Worm (Caenorhabditis elegans) whole organism, young adult: Measurements from ENCODE around the gene dat-1.

Experiments
- B0261.1 ChIP-seq: sonication (generic microtip); optimal IDR thresholded peaks from 2 replicates; lab custom pipeline; 2016; ENCODE audit warnings: mild to moderate bottlenecking, missing genetic modification characterization, moderate library complexity, missing compliant biosample characterization
- F33H1.4 ChIP-seq: fragments of 200-800 bp; sonication (Bioruptor generic); IDR thresholded peaks from 2 replicates; pipeline ENCODE4 v1.3.6; 2022; ENCODE audit warnings: missing genetic modification reagents, missing genetic modification characterization, missing compliant biosample characterization
- F39B2.1 ChIP-seq: fragments of 200-800 bp; sonication (Bioruptor generic); IDR thresholded peaks from 2 replicates; pipeline ENCODE4 v1.3.6; 2022; ENCODE audit warnings: missing genetic modification reagents, missing genetic modification characterization, missing compliant biosample characterization
- K12H6.12 ChIP-seq: fragments of 200-800 bp; sonication (Bioruptor generic); optimal IDR thresholded peaks from 2 replicates; lab custom pipeline; 2018; ENCODE audit warnings: mild to moderate bottlenecking, missing genetic modification characterization, missing compliant biosample characterization
- Y95B8A.8 ChIP-seq: fragments of 200-800 bp; sonication (Bioruptor generic); IDR thresholded peaks from 2 replicates; pipeline ENCODE4 v1.3.6; 2022; ENCODE audit warnings: missing genetic modification reagents, missing genetic modification characterization, missing compliant biosample characterization
- atf-7 ChIP-seq: sonication (generic microtip); optimal IDR thresholded peaks from 2 replicates; lab custom pipeline; 2017; ENCODE audit warnings: mild to moderate bottlenecking, missing genetic modification characterization, missing compliant biosample characterization
- cebp-1 ChIP-seq, 2 experiments: fragments of 200-800 bp in 1 of 2; sonication (Bioruptor generic) in 1 of 2; sonication (generic microtip) in 1 of 2; IDR thresholded peaks in 1 of 2; optimal IDR thresholded peaks in 1 of 2; 2 replicates each; pipeline versions ENCODE4 v1.3.6 to Lab custom; 2017 to 2022; ENCODE audit warnings: missing compliant biosample characterization in 2 of 2, missing genetic modification characterization in 2 of 2, mild to moderate bottlenecking in 1 of 2, missing genetic modification reagents in 1 of 2, moderate library complexity in 1 of 2
- ceh-27 ChIP-seq: fragments of 200-800 bp; sonication (Bioruptor generic); optimal IDR thresholded peaks from 2 replicates; lab custom pipeline; 2018; ENCODE audit warnings: mild to moderate bottlenecking, missing genetic modification characterization, moderate library complexity, missing compliant biosample characterization
- ceh-40 ChIP-seq: fragments of 200-800 bp; sonication (Bioruptor generic); IDR thresholded peaks from 2 replicates; pipeline ENCODE4 v1.3.6; 2022; ENCODE audit warnings: missing genetic modification characterization, missing compliant biosample characterization
- hmg-1.2 ChIP-seq: fragments of 200-800 bp; sonication (Bioruptor generic); IDR thresholded peaks from 2 replicates; pipeline ENCODE4 v1.3.6; 2022; ENCODE audit warnings: missing genetic modification reagents, missing genetic modification characterization, missing compliant biosample characterization
- lin-40 ChIP-seq: sonication (generic microtip); optimal IDR thresholded peaks from 2 replicates; lab custom pipeline; 2016; ENCODE audit warnings: missing genetic modification characterization, mild to moderate bottlenecking, missing compliant biosample characterization, missing genotype, missing genetic modification reagents
- lir-1 ChIP-seq: fragments of 200-800 bp; sonication (Bioruptor generic); conservative IDR thresholded peaks from 2 replicates; pipeline ENCODE4 v1.3.6; 2022; ENCODE audit warnings: missing genetic modification reagents, missing genetic modification characterization, missing compliant biosample characterization
- mcd-1 ChIP-seq: fragments of 200-800 bp; sonication (Bioruptor generic); IDR thresholded peaks from 2 replicates; pipeline ENCODE4 v1.3.6; 2022; ENCODE audit warnings: missing genetic modification reagents, missing genetic modification characterization, missing compliant biosample characterization
- mel-28 ChIP-seq: sonication (generic microtip); optimal IDR thresholded peaks from 2 replicates; lab custom pipeline; 2016; ENCODE audit warnings: borderline replicate concordance, mild to moderate bottlenecking, missing genetic modification characterization, missing compliant biosample characterization
- nfya-2 ChIP-seq: fragments of 200-800 bp; sonication (Bioruptor generic); IDR thresholded peaks from 2 replicates; pipeline ENCODE4 v1.3.6; 2022; ENCODE audit warnings: missing genetic modification reagents, missing genetic modification characterization, missing compliant biosample characterization
- nhr-27 ChIP-seq: fragments of 200-800 bp; sonication (Bioruptor generic); optimal IDR thresholded peaks from 2 replicates; lab custom pipeline; 2018; ENCODE audit warnings: mild to moderate bottlenecking, missing genetic modification characterization, moderate library complexity, missing compliant biosample characterization
- nhr-80 ChIP-seq: sonication (generic microtip); optimal IDR thresholded peaks from 2 replicates; lab custom pipeline; 2016; ENCODE audit warnings: missing genetic modification characterization, missing compliant biosample characterization
- nhr-90 ChIP-seq: sonication (generic microtip); optimal IDR thresholded peaks from 2 replicates; lab custom pipeline; 2016; ENCODE audit warnings: missing genotype, mild to moderate bottlenecking, missing genetic modification characterization, missing compliant biosample characterization
- rec-8 ChIP-seq, 2 experiments: sonication (generic microtip); optimal IDR thresholded peaks; 2 replicates each; lab custom pipeline; 2016; ENCODE audit warnings: mild to moderate bottlenecking in 2 of 2, missing genetic modification characterization in 2 of 2, missing genetic modification reagents in 2 of 2, missing genotype in 2 of 2, missing biosample characterization in 1 of 2, missing compliant biosample characterization in 1 of 2, moderate library complexity in 1 of 2
- snpc-1.3 ChIP-seq: sonication (generic microtip); optimal IDR thresholded peaks from 2 replicates; lab custom pipeline; 2017; ENCODE audit warnings: missing genetic modification characterization, mild to moderate bottlenecking, missing compliant biosample characterization, antibody characterized with exemption, moderate library complexity, missing genotype, missing genetic modification reagents; ENCODE audit not compliant: insufficient read depth
- snpc-4 ChIP-seq, 5 experiments: fragments of 150-350 bp in 1 of 5; sonication (generic microtip) in 4 of 5; optimal IDR thresholded peaks; 2 replicates each; lab custom pipeline; 2014 to 2018; ENCODE audit warnings: missing genetic modification characterization in 5 of 5, missing biosample characterization in 3 of 5, antibody characterized with exemption in 2 of 5, mild to moderate bottlenecking in 2 of 5, missing compliant biosample characterization in 2 of 5, missing genotype in 2 of 5, moderate library complexity in 2 of 5, missing genetic modification reagents in 1 of 5
- ztf-26 ChIP-seq: sonication (generic microtip); optimal IDR thresholded peaks from 2 replicates; lab custom pipeline; 2017; ENCODE audit warnings: missing genetic modification characterization, missing compliant biosample characterization

The dat-1 gene

ce11 chrIII:9250729-9251128, 8.0 kb downstream of the dat-1 start, which contains the start of gene T02C1.2 (continued):
- TF ChIP-seq ceh-40 (GFP tag; lab: Robert Waterston, UW) (no peak), mcd-1 (GFP tag; lab: Robert Waterston, UW) (no peak)
- TF ChIP-seq, all 124 proteins: peak for 0

- peak; percentile 69 for TF ChIP-seq nhr-80 (tag; lab: Kevin White, UChicago)
- TF ChIP-seq rec-8 (tag; optimal IDR thresholded peaks at IDR 0.05; lab: Kevin White, UChicago), result no peak
Measured at ce11 chrIII:9254988-9255387, 12.2 kb downstream of the dat-1 start.

- no peak for TF ChIP-seq F33H1.4 (GFP tag; lab: Robert Waterston, UW)
- TF ChIP-seq lir-1 (GFP tag; lab: Robert Waterston, UW), result no peak
- TF ChIP-seq nhr-80 (tag; lab: Kevin White, UChicago), result peak; percentile 79
- peak; percentile 39; the same call in 1 of the 2 replicates for TF ChIP-seq cebp-1 (GFP tag; IDR thresholded peaks at IDR 0.05; lab: Robert Waterston, UW)
- no peak for TF ChIP-seq cebp-1 (tag; optimal IDR thresholded peaks at IDR 0.05; lab: Kevin White, UChicago)
- TF ChIP-seq, all 124 proteins: peak for 2
Measured at ce11 chrIII:9255801-9256200, 13.0 kb downstream of the dat-1 start.

DNA sequence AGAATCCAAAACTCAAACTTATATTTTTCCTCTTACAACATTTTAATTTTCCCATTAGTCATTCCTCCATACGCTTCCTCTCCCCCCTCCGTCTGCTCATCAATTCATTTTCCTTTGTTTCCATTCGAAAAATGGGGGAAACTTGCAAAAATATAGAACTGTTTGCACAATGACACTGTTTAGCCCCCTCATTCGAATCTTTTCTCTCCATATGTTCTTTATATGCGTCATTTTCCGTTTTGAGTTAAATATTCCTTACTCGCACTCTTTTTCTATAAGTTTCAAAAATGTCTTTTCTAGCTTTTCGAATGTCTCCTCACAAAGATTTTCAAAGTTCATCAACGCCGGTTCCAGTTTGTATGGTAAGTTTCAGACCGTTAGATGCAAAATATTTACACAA, 14.2 kb downstream of the dat-1 start, which contains the start of gene M01A8.1:
TSS of gene M01A8.1 (plus strand) at position 301 of the 400 bp plus-strand sequence.
- TF ChIP-seq snpc-4 (GFP tag; optimal IDR thresholded peaks at IDR 0.05; lab: Kevin White, UChicago) (no peak), snpc-4 (tag; optimal IDR thresholded peaks at IDR 0.05; lab: Kevin White, UChicago) (no peak), mel-28 (tag; lab: Kevin White, UChicago) (no peak), atf-7 (tag; lab: Kevin White, UChicago) (no peak), nhr-90 (tag; lab: Kevin White, UChicago) (no peak), snpc-1.3 (no peak)

ce11 chrIII:9258510-9258909, 15.7 kb downstream of the dat-1 start:
- TF ChIP-seq nhr-27 (tag; lab: Kevin White, UChicago) (no peak), nhr-80 (tag; lab: Kevin White, UChicago) (peak; percentile 54)

DNA sequence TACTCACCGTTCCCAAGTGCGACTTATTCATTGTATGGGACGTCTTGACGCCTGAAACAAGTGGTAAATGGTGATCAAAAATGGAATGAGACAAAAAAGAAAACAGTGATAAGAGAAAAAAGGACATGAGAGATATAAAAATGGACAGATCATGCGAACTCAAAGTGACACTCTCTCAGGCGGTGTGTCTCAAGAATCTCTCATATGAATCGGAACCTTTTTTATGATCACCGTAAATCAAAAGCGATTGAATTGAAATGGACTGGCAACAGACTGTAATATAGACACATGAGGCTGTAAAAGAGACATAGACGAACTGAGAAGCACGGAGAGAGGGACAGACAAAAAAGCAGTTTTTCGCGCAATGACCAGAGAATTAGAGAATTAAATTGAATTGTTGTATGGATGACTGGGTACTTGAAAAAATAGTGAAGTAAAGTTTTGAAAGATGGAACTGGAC, 26.3 kb downstream of the dat-1 start, which contains the start of gene clip-1:
TSS of gene clip-1 (minus strand) at position 51 of the 460 bp plus-strand sequence.
- TF ChIP-seq K12H6.12 (tag; lab: Kevin White, UChicago), result no peak
- TF ChIP-seq hmg-1.2 (GFP tag; lab: Robert Waterston, UW), result peak; percentile 39; the same call in 1 of the 2 replicates
- no peak for TF ChIP-seq Y95B8A.8 (GFP tag; lab: Robert Waterston, UW)
- peak; percentile 27 for TF ChIP-seq ztf-26
- TF ChIP-seq lin-40 (tag; lab: Kevin White, UChicago), result peak; percentile 42
- TF ChIP-seq nfya-2 (GFP tag; lab: Robert Waterston, UW), result no peak
- TF ChIP-seq B0261.1 (tag; lab: Kevin White, UChicago), result no peak
- no peak for TF ChIP-seq F39B2.1 (GFP tag; lab: Robert Waterston, UW)
- peak; percentile 52 for TF ChIP-seq nhr-80 (tag; lab: Kevin White, UChicago)
- TF ChIP-seq cebp-1 (GFP tag; IDR thresholded peaks at IDR 0.05; lab: Robert Waterston, UW), result no peak
- peak; percentile 34 for TF ChIP-seq cebp-1 (tag; optimal IDR thresholded peaks at IDR 0.05; lab: Kevin White, UChicago)
- TF ChIP-seq, all 124 proteins: peak for 5

DNA sequence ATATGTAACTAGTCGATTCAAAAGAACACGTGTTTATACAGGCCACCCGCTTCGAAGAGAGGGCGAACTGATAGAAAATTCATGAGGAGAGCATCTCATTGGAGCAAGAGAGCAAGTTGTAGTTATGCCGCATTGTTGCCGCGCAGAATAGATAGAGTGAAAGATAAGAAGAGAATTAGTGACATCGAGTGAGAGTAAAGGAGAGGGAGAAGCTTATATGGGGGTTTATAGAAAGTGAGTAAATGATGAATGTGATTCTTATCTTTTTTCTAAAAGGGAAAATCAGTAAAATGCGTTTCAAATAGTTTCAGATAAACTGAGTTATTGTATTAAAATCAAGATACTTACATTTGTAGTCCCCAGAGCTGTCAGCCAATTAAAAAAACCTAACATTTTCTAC, 27.4 kb downstream of the dat-1 start:
- TF ChIP-seq ceh-27 (GFP tag; lab: Kevin White, UChicago) (no peak), nhr-80 (tag; lab: Kevin White, UChicago) (peak; percentile 29)
- TF ChIP-seq, all 124 proteins: peak for 1
